Worm (Caenorhabditis elegans) whole organism, L3 larva: ENCODE results near the gene Y42A5A.5.

Experiments used
- R02D3.7 ChIP-seq: fragments of 150-350 bp; optimal IDR thresholded peaks from 2 replicates; lab custom pipeline; 2014; ENCODE audit warnings: missing biosample characterization, missing genetic modification characterization
- aly-2 ChIP-seq: fragments of 150-350 bp; optimal IDR thresholded peaks from 2 replicates; lab custom pipeline; 2014; ENCODE audit warnings: missing biosample characterization, missing genetic modification characterization
- ceh-16 ChIP-seq: sonication (generic microtip); optimal IDR thresholded peaks from 2 replicates; lab custom pipeline; 2017; ENCODE audit warnings: missing biosample characterization, missing genetic modification characterization
- ceh-28 ChIP-seq: fragments of 150-350 bp; optimal IDR thresholded peaks from 2 replicates; lab custom pipeline; 2014; ENCODE audit warnings: missing biosample characterization, missing genetic modification reagents, missing genetic modification characterization
- ceh-82 ChIP-seq: fragments of 150-350 bp; optimal IDR thresholded peaks from 2 replicates; lab custom pipeline; 2014; ENCODE audit warnings: missing biosample characterization, missing genetic modification characterization
- egl-27 ChIP-seq: sonication (generic microtip); optimal IDR thresholded peaks from 4 replicates; lab custom pipeline; 2017; ENCODE audit warnings: missing biosample characterization, missing genetic modification reagents, missing genetic modification characterization
- egl-5 ChIP-seq: fragments of 150-350 bp; optimal IDR thresholded peaks from 2 replicates; lab custom pipeline; 2017; ENCODE audit warnings: missing biosample characterization, missing genetic modification reagents, missing genetic modification characterization, inconsistent platforms
- elt-1 ChIP-seq: fragments of 150-350 bp; optimal IDR thresholded peaks from 2 replicates; lab custom pipeline; 2014; ENCODE audit warnings: missing biosample characterization, missing genetic modification characterization
- elt-2 ChIP-seq: sonication (generic microtip); optimal IDR thresholded peaks from 2 replicates; lab custom pipeline; 2016; ENCODE audit warnings: missing genetic modification reagents, mild to moderate bottlenecking, missing genetic modification characterization, missing compliant biosample characterization
- elt-3 ChIP-seq, 3 experiments: fragments of 150-350 bp in 1 of 3; sonication (generic microtip) in 2 of 3; optimal IDR thresholded peaks; 2 replicates in 2 of 3; 4 replicates in 1 of 3; lab custom pipeline; 2014 to 2017; ENCODE audit warnings: missing biosample characterization in 3 of 3, missing genetic modification characterization in 3 of 3
- eor-1 ChIP-seq, 2 experiments: fragments of 150-350 bp; optimal IDR thresholded peaks; 2 replicates each; lab custom pipeline; 2014 to 2018; ENCODE audit warnings: missing biosample characterization in 2 of 2, missing genetic modification characterization in 2 of 2
- fkh-2 ChIP-seq: fragments of 150-350 bp; optimal IDR thresholded peaks from 2 replicates; lab custom pipeline; 2014; ENCODE audit warnings: missing biosample characterization, missing genetic modification reagents, missing genetic modification characterization
- fos-1 ChIP-seq: fragments of 150-350 bp; optimal IDR thresholded peaks from 2 replicates; lab custom pipeline; 2014; ENCODE audit warnings: missing biosample characterization, missing genetic modification characterization
- jun-1 ChIP-seq: fragments of 150-350 bp; optimal IDR thresholded peaks from 2 replicates; lab custom pipeline; 2014; ENCODE audit warnings: missing biosample characterization, missing genetic modification reagents, missing genetic modification characterization
- lin-39 ChIP-seq: fragments of 150-350 bp; optimal IDR thresholded peaks from 2 replicates; lab custom pipeline; 2018; ENCODE audit warnings: missing biosample characterization, missing genetic modification reagents, missing genetic modification characterization
- lsy-12 ChIP-seq: sonication (generic microtip); optimal IDR thresholded peaks from 2 replicates; lab custom pipeline; 2016; ENCODE audit warnings: mild to moderate bottlenecking, missing genetic modification characterization, missing compliant biosample characterization
- mml-1 ChIP-seq: fragments of 150-350 bp; sonication (generic microtip); optimal IDR thresholded peaks from 3 replicates; lab custom pipeline; 2014; ENCODE audit warnings: missing biosample characterization, missing genetic modification characterization
- nfya-1 ChIP-seq: sonication (generic microtip); optimal IDR thresholded peaks from 2 replicates; lab custom pipeline; 2017; ENCODE audit warnings: missing genetic modification characterization, mild to moderate bottlenecking, missing compliant biosample characterization, antibody characterized with exemption, moderate library complexity; ENCODE audit not compliant: insufficient read depth
- nhr-12 ChIP-seq: fragments of 150-350 bp; optimal IDR thresholded peaks from 2 replicates; lab custom pipeline; 2014; ENCODE audit warnings: missing biosample characterization, missing genetic modification characterization
- nhr-23 ChIP-seq: fragments of 150-350 bp; optimal IDR thresholded peaks from 2 replicates; lab custom pipeline; 2014; ENCODE audit warnings: missing biosample characterization, missing genetic modification reagents, missing genetic modification characterization
- nhr-237 ChIP-seq: fragments of 150-350 bp; optimal IDR thresholded peaks from 2 replicates; lab custom pipeline; 2014; ENCODE audit warnings: missing biosample characterization, missing genetic modification characterization
- nhr-25 ChIP-seq: sonication (generic microtip); optimal IDR thresholded peaks from 2 replicates; lab custom pipeline; 2017; ENCODE audit warnings: missing biosample characterization, missing genetic modification characterization
- nhr-43 ChIP-seq: sonication (generic microtip); optimal IDR thresholded peaks from 2 replicates; lab custom pipeline; 2016; ENCODE audit warnings: mild to moderate bottlenecking, missing genetic modification characterization, missing compliant biosample characterization; ENCODE audit not compliant: poor library complexity, severe bottlenecking
- nhr-77 ChIP-seq: fragments of 150-350 bp; optimal IDR thresholded peaks from 2 replicates; lab custom pipeline; 2014; ENCODE audit warnings: missing biosample characterization, missing genetic modification characterization
- pha-4 ChIP-seq: fragments of 150-350 bp; optimal IDR thresholded peaks from 2 replicates; lab custom pipeline; 2014; ENCODE audit warnings: missing biosample characterization, missing genetic modification reagents, missing genetic modification characterization
- pqm-1 ChIP-seq: fragments of 150-350 bp; optimal IDR thresholded peaks from 2 replicates; lab custom pipeline; 2017; ENCODE audit warnings: missing biosample characterization, missing genetic modification characterization, inconsistent platforms
- skn-1 ChIP-seq: fragments of 150-350 bp; optimal IDR thresholded peaks from 2 replicates; lab custom pipeline; 2014; ENCODE audit warnings: missing biosample characterization, missing genetic modification characterization
- snpc-4 ChIP-seq: fragments of 150-350 bp; optimal IDR thresholded peaks from 2 replicates; lab custom pipeline; 2014; ENCODE audit warnings: missing biosample characterization, missing genetic modification characterization
- tbx-2 ChIP-seq: sonication (generic microtip); optimal IDR thresholded peaks from 2 replicates; lab custom pipeline; 2016; ENCODE audit warnings: mild to moderate bottlenecking, missing genetic modification characterization, missing compliant biosample characterization
- unc-39 ChIP-seq: sonication (generic microtip); optimal IDR thresholded peaks from 4 replicates; lab custom pipeline; 2017; ENCODE audit warnings: missing biosample characterization, missing genetic modification characterization
- unc-62 ChIP-seq: fragments of 150-350 bp; sonication (generic microtip); optimal IDR thresholded peaks from 4 replicates; lab custom pipeline; 2014; ENCODE audit warnings: missing biosample characterization, missing genetic modification reagents, missing genetic modification characterization
- zag-1 ChIP-seq: fragments of 150-350 bp; optimal IDR thresholded peaks from 2 replicates; lab custom pipeline; 2014; ENCODE audit warnings: missing biosample characterization, missing genetic modification characterization
- ztf-4 ChIP-seq: fragments of 150-350 bp; optimal IDR thresholded peaks from 2 replicates; lab custom pipeline; 2014; ENCODE audit warnings: missing biosample characterization, missing genetic modification characterization

Y42A5A.5 gene

DNA sequence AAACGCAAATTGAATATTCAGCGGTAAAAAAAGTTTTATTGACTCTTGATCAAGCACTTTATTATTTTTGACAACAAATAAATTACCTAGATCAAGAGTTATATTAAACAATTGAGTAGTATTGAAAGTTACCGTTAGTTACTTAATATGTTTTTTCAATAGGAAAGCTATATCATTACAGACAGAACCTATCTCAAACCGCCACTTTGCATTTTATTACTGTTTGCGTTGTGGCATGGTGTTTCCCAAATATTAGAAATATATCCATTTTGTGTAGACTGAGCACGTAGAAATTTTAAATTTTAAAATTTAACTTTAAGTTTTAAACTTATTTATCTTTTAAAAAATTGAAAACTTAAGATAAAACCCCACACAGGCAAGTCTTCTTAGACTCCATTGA, 5.1 kb downstream of the Y42A5A.5 start:
- TF ChIP-seq pqm-1 (no peak), lin-39 (tag; lab: Kevin White, UChicago) (no peak), nhr-23 (tag; lab: Kevin White, UChicago) (no peak), eor-1 (tag; optimal IDR thresholded peaks at IDR 0.05; lab: Kevin White, UChicago) (no peak), egl-27 (no peak), elt-3 (tag; optimal IDR thresholded peaks at IDR 0.05; lab: Kevin White, UChicago) (no peak), lsy-12 (no peak), elt-1 (no peak), aly-2 (tag; lab: Kevin White, UChicago) (no peak), R02D3.7 (tag; lab: Kevin White, UChicago) (no peak), nhr-25 (tag; lab: Kevin White, UChicago) (no peak), unc-39 (tag; lab: Kevin White, UChicago) (no peak), pha-4 (tag; lab: Kevin White, UChicago) (no peak), nhr-12 (no peak), ztf-4 (tag; lab: Kevin White, UChicago) (no peak), mml-1 (tag; lab: Kevin White, UChicago) (no peak), egl-5 (no peak), fos-1 (tag; lab: Kevin White, UChicago) (no peak)

ce11 chrV:11098599-11098998, 10.9 kb downstream of the Y42A5A.5 start, which contains the start of gene cdkl-1:
Gene cdkl-1 (plus strand): TSS chrV:11098899.
- TF ChIP-seq skn-1 (tag; lab: Kevin White, UChicago) (no peak), fkh-2 (tag; lab: Kevin White, UChicago) (no peak), ztf-4 (tag; lab: Kevin White, UChicago) (no peak), nhr-12 (no peak), unc-62 (no peak), pqm-1 (no peak), nfya-1 (tag; lab: Kevin White, UChicago) (no peak), ceh-16 (no peak), nhr-43 (tag; lab: Kevin White, UChicago) (no peak), tbx-2 (no peak), R02D3.7 (tag; lab: Kevin White, UChicago) (no peak), pha-4 (tag; lab: Kevin White, UChicago) (no peak), egl-5 (no peak)
- TF ChIP-seq, all 47 proteins: peak for 0

ce11 chrV:11095873-11096272, 13.7 kb downstream of the Y42A5A.5 start, which contains the start of gene Y42A5A.3:
Gene Y42A5A.3 (minus strand): TSS chrV:11095973.
- TF ChIP-seq tbx-2 (no peak), egl-5 (no peak), ceh-82 (tag; lab: Kevin White, UChicago) (no peak), nhr-77 (tag; lab: Kevin White, UChicago) (no peak), zag-1 (tag; lab: Kevin White, UChicago) (no peak), elt-3 (tag; optimal IDR thresholded peaks at IDR 0.05; lab: Kevin White, UChicago) (no peak), nhr-237 (tag; lab: Kevin White, UChicago) (no peak), pqm-1 (no peak), ceh-28 (no peak), snpc-4 (tag; lab: Kevin White, UChicago) (no peak), ceh-16 (no peak)

ce11 chrV:11094698-11095097, 14.8 kb downstream of the Y42A5A.5 start:
- peak; percentile 2 for TF ChIP-seq nhr-23 (tag; lab: Kevin White, UChicago)
- TF ChIP-seq pqm-1: no peak
- TF ChIP-seq elt-3 (tag; optimal IDR thresholded peaks at IDR 0.05; lab: Kevin White, UChicago): no peak
- TF ChIP-seq jun-1 (tag; lab: Kevin White, UChicago): peak; percentile 25
- no peak for TF ChIP-seq unc-62
- no peak for TF ChIP-seq lsy-12
- TF ChIP-seq elt-1: peak; percentile 35

ce11 chrV:11093163-11094091, 16.1 kb downstream of the Y42A5A.5 start, which contains the start of gene lact-8:
Gene lact-8 (minus strand): TSS chrV:11093607.
- TF ChIP-seq elt-1 (peak; percentile 65), ceh-82 (tag; lab: Kevin White, UChicago) (no peak), nhr-25 (tag; lab: Kevin White, UChicago) (peak; percentile 13), zag-1 (tag; lab: Kevin White, UChicago) (no peak), lsy-12 (no peak), elt-2 (tag; lab: Kevin White, UChicago) (no peak), mml-1 (tag; lab: Kevin White, UChicago) (no peak), ztf-4 (tag; lab: Kevin White, UChicago) (no peak)
